Fruit fly (Drosophila melanogaster): ENCODE data around the gene CG2930.
A peak's percentile ranks its signal among the peaks of the same experiment; 100 is the strongest.

Gene CG2930

dm6 chrX:3845340-3846161 lies 23.2 kb upstream of the CG2930 start (continued):
- no peak for TF ChIP-seq CG9727 (GFP tag; optimal IDR thresholded peaks at IDR 0.05)
- no peak for TF ChIP-seq nau (GFP tag; optimal IDR thresholded peaks at IDR 0.05)
- TF ChIP-seq MBD-R2 (GFP tag; IDR thresholded peaks at IDR 0.05): no peak; the same call in 1 of the 2 replicates
- no peak for TF ChIP-seq sr (GFP tag; IDR thresholded peaks at IDR 0.05)
- TF ChIP-seq CG10366 (GFP tag; IDR thresholded peaks at IDR 0.05): no peak
- TF ChIP-seq CG13424 (tag; optimal IDR thresholded peaks at IDR 0.05): no peak
- peak; percentile 40; the same call in 1 of the 2 replicates for TF ChIP-seq Rfx (GFP tag; IDR thresholded peaks at IDR 0.05)
- TF ChIP-seq dysf (GFP tag; IDR thresholded peaks at IDR 0.05): no peak
- no peak for TF ChIP-seq Oaz (GFP tag; IDR thresholded peaks at IDR 0.05)
- TF ChIP-seq pan (optimal IDR thresholded peaks at IDR 0.05): no peak
- no peak for TF ChIP-seq pan (GFP tag; optimal IDR thresholded peaks at IDR 0.05 in 1 of 2, IDR thresholded peaks at IDR 0.05 in 1 of 2)
- TF ChIP-seq CG6175 (GFP tag; IDR thresholded peaks at IDR 0.05): no peak
- no peak for TF ChIP-seq CG33213 (GFP tag; optimal IDR thresholded peaks at IDR 0.05)
- no peak for TF ChIP-seq Oli (tag; optimal IDR thresholded peaks at IDR 0.05)
- no peak for TF ChIP-seq croc (GFP tag; conservative IDR thresholded peaks at IDR 0.05)
- no peak for TF ChIP-seq lola (GFP tag; optimal IDR thresholded peaks at IDR 0.05)
- TF ChIP-seq CG2712 (tag; optimal IDR thresholded peaks at IDR 0.05): peak; percentile 5
- TF ChIP-seq Doc2 (GFP tag; IDR thresholded peaks at IDR 0.05): no peak
- TF ChIP-seq eyg (GFP tag; optimal IDR thresholded peaks at IDR 0.05): no peak
- no peak for TF ChIP-seq D (optimal IDR thresholded peaks at IDR 0.05)
- no peak for TF ChIP-seq D (GFP tag; optimal IDR thresholded peaks at IDR 0.05)
- TF ChIP-seq CG11723 (GFP tag; optimal IDR thresholded peaks at IDR 0.05): no peak
- no peak for TF ChIP-seq nmo (GFP tag; optimal IDR thresholded peaks at IDR 0.05)
- no peak for TF ChIP-seq CG17802 (tag; optimal IDR thresholded peaks at IDR 0.05)
- no peak for TF ChIP-seq CG11696 (GFP tag; IDR thresholded peaks at IDR 0.05)
- TF ChIP-seq knrl (GFP tag; IDR thresholded peaks at IDR 0.05; ENCODE audit: partially characterized antibody): no peak
- TF ChIP-seq CG32532 (GFP tag; IDR thresholded peaks at IDR 0.05): no peak; the same call in 1 of the 2 replicates
- peak; percentile 20 for TF ChIP-seq CG11398 (GFP tag; optimal IDR thresholded peaks at IDR 0.05)
- TF ChIP-seq ttk (GFP tag; IDR thresholded peaks at IDR 0.05): no peak
- TF ChIP-seq Sox102F (GFP tag; optimal IDR thresholded peaks at IDR 0.05): no peak
- no peak for TF ChIP-seq CG3281 (GFP tag; optimal IDR thresholded peaks at IDR 0.05)
- TF ChIP-seq ara (GFP tag; IDR thresholded peaks at IDR 0.05): no peak
- TF ChIP-seq Hr39 (optimal IDR thresholded peaks at IDR 0.05): no peak
- TF ChIP-seq CG18476 (GFP tag; optimal IDR thresholded peaks at IDR 0.05): no peak
- 0 out of 2 replicates have a peak, but pooled peaks have one; percentile 8 for TF ChIP-seq Scr (GFP tag; IDR thresholded peaks at IDR 0.05; ENCODE audit: partially characterized antibody)
- TF ChIP-seq Hey (tag; optimal IDR thresholded peaks at IDR 0.05): no peak
- no peak for TF ChIP-seq emc (GFP tag; optimal IDR thresholded peaks at IDR 0.05)
- no peak for TF ChIP-seq fu2 (GFP tag; optimal IDR thresholded peaks at IDR 0.05)
- TF ChIP-seq bowl (GFP tag; IDR thresholded peaks at IDR 0.05): no peak
- no peak for TF ChIP-seq CG11247 (GFP tag; IDR thresholded peaks at IDR 0.05)
- 0 out of 3 replicates have a peak, but pooled peaks have one; percentile 7 for TF ChIP-seq CG16813 (GFP tag; IDR thresholded peaks at IDR 0.05; ENCODE audit: partially characterized antibody)
- no peak for TF ChIP-seq CG4617 (GFP tag; optimal IDR thresholded peaks at IDR 0.05; ENCODE audit: borderline replicate concordance)
- no peak for TF ChIP-seq esg (GFP tag; conservative IDR thresholded peaks at IDR 0.05)
- no peak for TF ChIP-seq Dfd (GFP tag; optimal IDR thresholded peaks at IDR 0.05)
- TF ChIP-seq CG7372 (GFP tag; IDR thresholded peaks at IDR 0.05): no peak
- TF ChIP-seq CG13894 (tag; optimal IDR thresholded peaks at IDR 0.05): peak; percentile 38
- no peak for TF ChIP-seq Ssrp (tag; optimal IDR thresholded peaks at IDR 0.05)
- peak; percentile 29 for TF ChIP-seq CG15514 (GFP tag; optimal IDR thresholded peaks at IDR 0.05)
- TF ChIP-seq CG17385 (GFP tag; optimal IDR thresholded peaks at IDR 0.05): peak; percentile 27
- no peak for TF ChIP-seq ham (GFP tag; IDR thresholded peaks at IDR 0.05)

Measured in whole organism, embryonic.